Comparison of ENCODE assay signal across 7 worm cellular contexts in the genomic region with DNA sequence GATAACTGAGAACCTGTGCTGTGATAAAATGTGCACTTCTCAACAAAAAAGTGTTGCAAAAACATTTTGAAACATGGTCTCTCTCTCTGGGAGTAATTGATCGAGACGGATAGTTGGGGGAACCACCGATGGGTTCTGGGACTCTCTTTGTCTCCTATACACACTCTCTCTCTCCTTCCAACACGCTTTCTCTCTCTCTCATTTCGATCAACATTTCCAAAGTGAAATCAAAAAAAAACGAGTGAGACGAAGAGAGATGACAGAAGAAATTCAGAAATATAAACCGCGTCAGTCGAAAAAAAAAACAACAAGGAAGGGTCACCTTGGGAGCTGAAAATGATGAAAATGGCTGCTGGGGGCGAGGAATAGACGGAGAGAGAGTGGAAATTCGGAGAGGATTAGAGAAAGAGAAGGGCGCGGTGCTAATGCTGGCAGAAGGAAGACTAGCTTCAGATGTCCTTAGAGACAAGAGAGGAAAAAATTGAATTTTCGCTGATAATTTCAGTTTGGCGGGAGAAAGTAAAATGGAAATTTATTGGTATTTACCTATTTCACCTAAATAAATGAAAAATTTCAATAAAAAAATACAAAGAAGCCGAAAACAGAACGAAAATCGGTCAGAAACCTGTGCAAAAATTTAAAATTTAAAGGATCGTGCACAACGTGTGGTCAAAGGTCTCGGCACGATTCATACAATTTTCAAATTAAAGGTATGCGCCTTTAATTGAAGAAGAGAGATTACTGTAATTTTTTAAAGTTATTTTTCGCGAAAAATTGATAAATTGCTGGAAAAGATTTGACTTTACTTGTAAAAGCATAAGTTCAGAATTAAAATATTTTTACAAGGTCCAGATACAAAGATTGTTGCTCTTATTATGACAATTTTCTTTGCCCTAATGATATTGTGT.
TF ChIP-seq lines count a peak whose summit lies in the region.

No protein-coding gene starts in this region.

TF ChIP-seq in whole organism, L1 larva, 84 proteins besides CTCF, POLR2A, EP300 and RAD21 (continues in another document):
- TF ChIP-seq lsy-2 (tag; optimal IDR thresholded peaks at IDR 0.05; lab: Kevin White, UChicago) = peak in 1 of 2 experiments; percentile 47
- TF ChIP-seq blmp-1 (tag; optimal IDR thresholded peaks at IDR 0.05; lab: Kevin White, UChicago) = peak; percentile 93
- no peak for TF ChIP-seq unc-130 (tag; optimal IDR thresholded peaks at IDR 0.05; lab: Kevin White, UChicago)
- TF ChIP-seq nhr-84 (tag; optimal IDR thresholded peaks at IDR 0.05; lab: Kevin White, UChicago) = no peak
- no peak for TF ChIP-seq lin-39 (tag; optimal IDR thresholded peaks at IDR 0.05; lab: Kevin White, UChicago)
- no peak for TF ChIP-seq ceh-8 (GFP tag; optimal IDR thresholded peaks at IDR 0.05; lab: Kevin White, UChicago)
- TF ChIP-seq hpl-2 (GFP tag; optimal IDR thresholded peaks at IDR 0.05; lab: Kevin White, UChicago) = no peak
- TF ChIP-seq hlh-4 (tag; optimal IDR thresholded peaks at IDR 0.05; lab: Kevin White, UChicago) = no peak
- TF ChIP-seq fkh-8 (tag; optimal IDR thresholded peaks at IDR 0.05; lab: Kevin White, UChicago) = no peak
- peak in 1 of 6 experiments; percentile 19 for TF ChIP-seq elt-3 (tag; optimal IDR thresholded peaks at IDR 0.05; lab: Kevin White, UChicago)
- TF ChIP-seq pax-3 (tag; optimal IDR thresholded peaks at IDR 0.05; lab: Kevin White, UChicago) = no peak

TF ChIP-seq in whole organism, L2 larva, 48 proteins besides CTCF, POLR2A, EP300 and RAD21 (continues in another document):
- peak; percentile 76 for TF ChIP-seq blmp-1 (tag; optimal IDR thresholded peaks at IDR 0.05; lab: Kevin White, UChicago; ENCODE audit: insufficient read depth)
- TF ChIP-seq nhr-21 (tag; optimal IDR thresholded peaks at IDR 0.05; lab: Kevin White, UChicago) = no peak
- no peak for TF ChIP-seq nhr-6 (tag; optimal IDR thresholded peaks at IDR 0.05; lab: Kevin White, UChicago)
- no peak for TF ChIP-seq ztf-11 (tag; optimal IDR thresholded peaks at IDR 0.05; lab: Kevin White, UChicago)
- TF ChIP-seq dmd-4 (tag; optimal IDR thresholded peaks at IDR 0.05; lab: Kevin White, UChicago) = no peak
- no peak for TF ChIP-seq nhr-23 (tag; optimal IDR thresholded peaks at IDR 0.05; lab: Kevin White, UChicago)
- TF ChIP-seq mab-5 (tag; optimal IDR thresholded peaks at IDR 0.05; lab: Kevin White, UChicago) = no peak
- no peak for TF ChIP-seq sem-4 (tag; optimal IDR thresholded peaks at IDR 0.05; lab: Kevin White, UChicago)
- TF ChIP-seq crh-2 (tag; optimal IDR thresholded peaks at IDR 0.05; lab: Kevin White, UChicago) = no peak
- no peak for TF ChIP-seq mdl-1 (tag; optimal IDR thresholded peaks at IDR 0.05; lab: Kevin White, UChicago)
- TF ChIP-seq nhr-129 (tag; optimal IDR thresholded peaks at IDR 0.05; lab: Kevin White, UChicago) = peak; percentile 67
- peak; percentile 6 for TF ChIP-seq C34F6.9 (tag; optimal IDR thresholded peaks at IDR 0.05; lab: Kevin White, UChicago)

TF ChIP-seq in whole organism, L3 larva, 47 proteins besides CTCF, POLR2A, EP300 and RAD21:
- TF ChIP-seq hmg-11 (tag; optimal IDR thresholded peaks at IDR 0.05; lab: Kevin White, UChicago) = peak; percentile 58
- peak; percentile 55 for TF ChIP-seq nhr-25 (tag; optimal IDR thresholded peaks at IDR 0.05; lab: Kevin White, UChicago)
- no peak for TF ChIP-seq egl-27 (tag; optimal IDR thresholded peaks at IDR 0.05; lab: Kevin White, UChicago)

TF ChIP-seq in whole organism, L4 larva, 104 proteins besides CTCF, POLR2A, EP300 and RAD21 (continues in another document):
- TF ChIP-seq ceh-82 (tag; optimal IDR thresholded peaks at IDR 0.05; lab: Kevin White, UChicago) (no peak), lin-29 (GFP tag; IDR thresholded peaks at IDR 0.05; lab: Robert Waterston, UW) (no peak), hmg-1.1 (GFP tag; IDR thresholded peaks at IDR 0.05; lab: Robert Waterston, UW) (0 out of 2 replicates have a peak, but pooled peaks have one; percentile 12), dve-1 (tag; optimal IDR thresholded peaks at IDR 0.05; lab: Kevin White, UChicago; ENCODE audit: insufficient read depth) (peak; percentile 49), hlh-11 (tag; optimal IDR thresholded peaks at IDR 0.05; lab: Kevin White, UChicago) (peak; percentile 3), dmd-6 (GFP tag; IDR thresholded peaks at IDR 0.05; lab: Robert Waterston, UW) (peak; percentile 35; the same call in 1 of the 2 replicates), mdl-1 (tag; optimal IDR thresholded peaks at IDR 0.05; lab: Kevin White, UChicago) (peak in 1 of 2 experiments; percentile 42), lsy-2 (tag; optimal IDR thresholded peaks at IDR 0.05; lab: Kevin White, UChicago) (peak in 1 of 2 experiments; percentile 29), nhr-25 (tag; optimal IDR thresholded peaks at IDR 0.05; lab: Kevin White, UChicago; ENCODE audit: borderline replicate concordance, insufficient read depth) (peak; percentile 41), mes-2 (tag; optimal IDR thresholded peaks at IDR 0.05; lab: Kevin White, UChicago; ENCODE audit: poor library complexity, severe bottlenecking) (peak; percentile 5), mxl-3 (GFP tag; optimal IDR thresholded peaks at IDR 0.05; lab: Kevin White, UChicago) (peak; percentile 31), set-16 (GFP tag; IDR thresholded peaks at IDR 0.05; lab: Robert Waterston, UW) (0 out of 2 replicates have a peak, but pooled peaks have one; percentile 12)

TF ChIP-seq in whole organism, late embryonic, 69 proteins besides CTCF, POLR2A, EP300 and RAD21:
- no peak for TF ChIP-seq syd-9 (tag; optimal IDR thresholded peaks at IDR 0.05; lab: Kevin White, UChicago)
- TF ChIP-seq hlh-13 (GFP tag; optimal IDR thresholded peaks at IDR 0.05; lab: Kevin White, UChicago) = no peak
- no peak for TF ChIP-seq nhr-232 (tag; optimal IDR thresholded peaks at IDR 0.05; lab: Kevin White, UChicago)
- TF ChIP-seq ceh-9 (tag; optimal IDR thresholded peaks at IDR 0.05; lab: Kevin White, UChicago) = no peak
- TF ChIP-seq T23F11.4 (GFP tag; optimal IDR thresholded peaks at IDR 0.05; lab: Kevin White, UChicago) = no peak
- TF ChIP-seq nfya-1 (tag; optimal IDR thresholded peaks at IDR 0.05; lab: Kevin White, UChicago) = peak; percentile 2

TF ChIP-seq in whole organism, mixed stage, embryonic, 35 proteins besides CTCF, POLR2A, EP300 and RAD21:
- TF ChIP-seq hlh-1 (tag; optimal IDR thresholded peaks at IDR 0.05; lab: Kevin White, UChicago) (peak; percentile 1), cnd-1 (tag; optimal IDR thresholded peaks at IDR 0.05; lab: Kevin White, UChicago) (no peak)

TF ChIP-seq in whole organism, young adult, 124 proteins besides CTCF, POLR2A, EP300 and RAD21 (continues in another document):
- TF ChIP-seq him-1 (tag; optimal IDR thresholded peaks at IDR 0.05; lab: Kevin White, UChicago) = no peak
- TF ChIP-seq T07F8.4 (tag; optimal IDR thresholded peaks at IDR 0.05; lab: Kevin White, UChicago) = no peak
- TF ChIP-seq ztf-22 (GFP tag; optimal IDR thresholded peaks at IDR 0.05; lab: Kevin White, UChicago) = no peak
- TF ChIP-seq ama-1 (optimal IDR thresholded peaks at IDR 0.05; lab: Kevin White, UChicago) = no peak
- TF ChIP-seq ama-1 (GFP tag; optimal IDR thresholded peaks at IDR 0.05; lab: Kevin White, UChicago) = no peak
- TF ChIP-seq C06A6.2 (GFP tag; conservative IDR thresholded peaks at IDR 0.05; lab: Robert Waterston, UW) = no peak
- 0 out of 2 replicates have a peak, but pooled peaks have one; percentile 40 for TF ChIP-seq ceh-91 (GFP tag; IDR thresholded peaks at IDR 0.05; lab: Robert Waterston, UW)
- TF ChIP-seq ceh-100 (GFP tag; IDR thresholded peaks at IDR 0.05; lab: Robert Waterston, UW) = no peak
- no peak for TF ChIP-seq B0035.1 (tag; optimal IDR thresholded peaks at IDR 0.05; lab: Kevin White, UChicago)
- TF ChIP-seq C17E4.6 (GFP tag; IDR thresholded peaks at IDR 0.05; lab: Robert Waterston, UW) = no peak
- TF ChIP-seq akir-1 (GFP tag; optimal IDR thresholded peaks at IDR 0.05; lab: Kevin White, UChicago) = no peak
- no peak for TF ChIP-seq bed-2 (GFP tag; IDR thresholded peaks at IDR 0.05; lab: Robert Waterston, UW)
- peak; percentile 39; the same call in 1 of the 2 replicates for TF ChIP-seq zfh-2 (GFP tag; conservative IDR thresholded peaks at IDR 0.05; lab: Robert Waterston, UW)
- TF ChIP-seq snpc-1.3 (tag; optimal IDR thresholded peaks at IDR 0.05; lab: Kevin White, UChicago; ENCODE audit: insufficient read depth) = no peak
- no peak for TF ChIP-seq lsy-27 (tag; optimal IDR thresholded peaks at IDR 0.05; lab: Kevin White, UChicago; ENCODE audit: borderline replicate concordance, insufficient read depth)
- TF ChIP-seq atf-7 (tag; optimal IDR thresholded peaks at IDR 0.05; lab: Kevin White, UChicago) = no peak
- peak; percentile 87 for TF ChIP-seq lsl-1 (GFP tag; optimal IDR thresholded peaks at IDR 0.05; lab: Kevin White, UChicago)
- TF ChIP-seq F37B4.10 (GFP tag; IDR thresholded peaks at IDR 0.05; lab: Robert Waterston, UW) = no peak
- no peak for TF ChIP-seq hsf-1 (GFP tag; IDR thresholded peaks at IDR 0.05; lab: Robert Waterston, UW)
- TF ChIP-seq fkh-3 (tag; optimal IDR thresholded peaks at IDR 0.05; lab: Kevin White, UChicago) = no peak
- TF ChIP-seq F57A8.1 (GFP tag; optimal IDR thresholded peaks at IDR 0.05; lab: Kevin White, UChicago) = no peak
- TF ChIP-seq madf-8 (GFP tag; conservative IDR thresholded peaks at IDR 0.05; lab: Robert Waterston, UW) = peak; percentile 57
- TF ChIP-seq hlh-12 (tag; optimal IDR thresholded peaks at IDR 0.05; lab: Kevin White, UChicago) = no peak
- no peak for TF ChIP-seq nfyb-1 (GFP tag; IDR thresholded peaks at IDR 0.05; lab: Robert Waterston, UW)
- TF ChIP-seq lin-54 (GFP tag; optimal IDR thresholded peaks at IDR 0.05; lab: Kevin White, UChicago) = no peak
- no peak for TF ChIP-seq ztf-18 (tag; optimal IDR thresholded peaks at IDR 0.05; lab: Kevin White, UChicago)
- peak; percentile 54 for TF ChIP-seq snpc-3.4 (tag; optimal IDR thresholded peaks at IDR 0.05; lab: Kevin White, UChicago)
- TF ChIP-seq aptf-3 (GFP tag; IDR thresholded peaks at IDR 0.05; lab: Robert Waterston, UW) = no peak
- no peak for TF ChIP-seq dpff-1 (tag; optimal IDR thresholded peaks at IDR 0.05; lab: Kevin White, UChicago)
- no peak for TF ChIP-seq snpc-1.1 (tag; optimal IDR thresholded peaks at IDR 0.05; lab: Kevin White, UChicago; ENCODE audit: insufficient read depth)
- TF ChIP-seq dox-1 (GFP tag; IDR thresholded peaks at IDR 0.05; lab: Robert Waterston, UW) = no peak
- no peak for TF ChIP-seq nfya-1 (tag; optimal IDR thresholded peaks at IDR 0.05; lab: Kevin White, UChicago; ENCODE audit: borderline replicate concordance, insufficient read depth)
- no peak for TF ChIP-seq mel-28 (tag; optimal IDR thresholded peaks at IDR 0.05; lab: Kevin White, UChicago; ENCODE audit: borderline replicate concordance)
- no peak for TF ChIP-seq ztf-28 (GFP tag; IDR thresholded peaks at IDR 0.05; lab: Robert Waterston, UW)
- TF ChIP-seq nhr-179 (tag; optimal IDR thresholded peaks at IDR 0.05; lab: Kevin White, UChicago) = no peak
- TF ChIP-seq nhr-27 (tag; optimal IDR thresholded peaks at IDR 0.05; lab: Kevin White, UChicago) = no peak
- TF ChIP-seq F57C9.4 (tag; optimal IDR thresholded peaks at IDR 0.05; lab: Kevin White, UChicago) = no peak
